Fruit fly (Drosophila melanogaster): Measurements from ENCODE around the gene Ns1.

DNA sequence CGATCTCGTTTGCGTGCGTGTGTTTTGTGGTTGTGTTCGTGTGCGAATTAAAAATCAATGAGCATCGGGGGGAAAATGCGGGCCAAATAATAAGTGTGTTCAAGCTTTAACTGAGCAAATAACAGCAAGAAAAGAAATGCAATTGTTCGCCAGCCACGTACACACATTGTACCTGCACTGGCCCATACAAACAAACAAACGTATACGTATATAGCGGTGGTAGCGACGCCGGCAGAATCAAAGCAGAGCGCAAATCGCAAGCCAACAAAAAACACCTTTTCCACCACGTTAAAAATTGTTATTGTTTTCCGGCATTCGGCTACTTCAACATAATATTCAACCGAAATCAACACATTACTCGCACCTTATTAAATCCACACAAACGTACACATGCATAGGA, 17.9 kb downstream of the Ns1 start:
- TF ChIP-seq CTCF (optimal IDR thresholded peaks at IDR 0.05) (no peak), CG8478 (optimal IDR thresholded peaks at IDR 0.05) (no peak)

Measured in S2 (cell line).